Fruit fly (Drosophila melanogaster) Kc167 (cell line): ENCODE results near the gene Pmvk.

Experiments used
- Myc ChIP-seq: fragments of >200 bp; optimal IDR thresholded peaks from 2 replicates; lab custom pipeline; 2017; ENCODE audit warnings: missing external identifiers
- Sin3A ChIP-seq: fragments of >200 bp; optimal IDR thresholded peaks from 2 replicates; lab custom pipeline; 2018; ENCODE audit warnings: missing external identifiers
- h ChIP-seq: fragments of >200 bp; optimal IDR thresholded peaks from 3 replicates; lab custom pipeline; 2018; ENCODE audit warnings: missing external identifiers
- insv ChIP-seq: fragments of >200 bp; optimal IDR thresholded peaks from 3 replicates; lab custom pipeline; 2018; ENCODE audit warnings: missing external identifiers
- psq ChIP-seq: fragments of >200 bp; optimal IDR thresholded peaks from 2 replicates; lab custom pipeline; 2017; ENCODE audit warnings: missing external identifiers
- ttk ChIP-seq: sonication (Bioruptor generic); optimal IDR thresholded peaks from 2 replicates; lab custom pipeline; 2017; ENCODE audit warnings: missing external identifiers

- TF ChIP-seq psq (lab: Kevin White, UChicago): no peak
- no peak for TF ChIP-seq h
- TF ChIP-seq ttk (lab: Kevin White, UChicago): no peak
- TF ChIP-seq insv: no peak
- TF ChIP-seq Sin3A (lab: Kevin White, UChicago): no peak
- TF ChIP-seq Myc (lab: Kevin White, UChicago): no peak
These were observed 39.8 kb downstream of the Pmvk start, which contains the start of gene CG13081 for dm6 chr2L:19540307-19540706.
